Fruit fly (Drosophila melanogaster): ENCODE measurements around the gene CG32298.

dm6 chr3L:2388683-2389315 is 2.0 kb downstream of the CG32298 start, which contains the start of gene Mzt1:
- no peak for TF ChIP-seq CG8478 (optimal IDR thresholded peaks at IDR 0.05)
- no peak for TF ChIP-seq pan (optimal IDR thresholded peaks at IDR 0.05)
- TF ChIP-seq EcR (GFP tag; optimal IDR thresholded peaks at IDR 0.05), result no peak
